Worm (Caenorhabditis elegans): ENCODE measurements around the gene srlf-23.

- TF ChIP-seq him-1 (tag; optimal IDR thresholded peaks at IDR 0.05) = no peak
- no peak for TF ChIP-seq dao-5 (tag; optimal IDR thresholded peaks at IDR 0.05)
Observed at ce11 chrV:858841-859456, 34.4 kb downstream of the srlf-23 start.

Data from whole organism, L4/young adult.